Worm (Caenorhabditis elegans): ENCODE data around the gene cox-6C.

cox-6C gene

ce11 chrIV:130150-130549 is 3.6 kb downstream of the cox-6C start:
- TF ChIP-seq nhr-23 (tag; optimal IDR thresholded peaks at IDR 0.05) = no peak
- no peak for TF ChIP-seq unc-62 (GFP tag; optimal IDR thresholded peaks at IDR 0.05)
- no peak for TF ChIP-seq aly-2 (tag; optimal IDR thresholded peaks at IDR 0.05)
- TF ChIP-seq ZK546.5 (tag; optimal IDR thresholded peaks at IDR 0.05) = no peak
- no peak for TF ChIP-seq R02D3.7 (tag; optimal IDR thresholded peaks at IDR 0.05)
- TF ChIP-seq ztf-1 (GFP tag; conservative IDR thresholded peaks at IDR 0.05) = no peak
- TF ChIP-seq unc-55 (GFP tag; optimal IDR thresholded peaks at IDR 0.05) = no peak
- TF ChIP-seq lsy-2 (tag; optimal IDR thresholded peaks at IDR 0.05) = peak in 1 of 2 experiments; percentile 0
- TF ChIP-seq nhr-6 (tag; optimal IDR thresholded peaks at IDR 0.05) = no peak
- peak; percentile 6 for TF ChIP-seq C34F6.9 (tag; optimal IDR thresholded peaks at IDR 0.05)
- no peak for TF ChIP-seq nhr-25 (tag; optimal IDR thresholded peaks at IDR 0.05)
- TF ChIP-seq mdl-1 (tag; optimal IDR thresholded peaks at IDR 0.05) = no peak
- TF ChIP-seq F13H6.1 (tag; optimal IDR thresholded peaks at IDR 0.05) = no peak
- no peak for TF ChIP-seq egl-27 (tag; optimal IDR thresholded peaks at IDR 0.05)
- no peak for TF ChIP-seq lin-13 (GFP tag; optimal IDR thresholded peaks at IDR 0.05)
- no peak for TF ChIP-seq lin-39 (tag; optimal IDR thresholded peaks at IDR 0.05)

DNA sequence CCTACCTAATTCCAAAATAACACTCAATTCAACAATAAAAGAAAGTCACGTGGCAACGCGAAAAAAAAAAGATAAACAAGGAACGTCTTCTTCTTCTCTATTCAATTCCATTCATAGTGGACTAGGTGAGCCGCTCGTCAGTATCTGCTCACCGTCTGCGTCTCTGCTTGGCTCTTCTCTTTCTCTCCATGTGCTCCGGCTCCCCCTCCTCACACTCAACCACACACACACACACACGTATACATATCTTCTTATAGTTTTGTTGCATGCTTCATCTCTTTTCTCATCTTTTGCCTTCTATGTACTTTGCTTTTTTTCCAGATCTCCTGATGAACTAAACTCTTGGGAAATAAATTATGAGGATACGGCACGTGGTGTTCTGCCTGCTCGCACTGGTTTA is 5.6 kb downstream of the cox-6C start, which contains the start of gene daf-1:
TSS of gene daf-1 (plus strand) at position 322 of the 400 bp plus-strand sequence.
- TF ChIP-seq ZK546.5 (tag; optimal IDR thresholded peaks at IDR 0.05) = no peak
- TF ChIP-seq sma-9 (GFP tag; optimal IDR thresholded peaks at IDR 0.05) = peak; percentile 45
- TF ChIP-seq sma-9 (tag; optimal IDR thresholded peaks at IDR 0.05) = no peak
- TF ChIP-seq sma-3 (GFP tag; optimal IDR thresholded peaks at IDR 0.05) = no peak
- TF ChIP-seq nhr-25 (tag; optimal IDR thresholded peaks at IDR 0.05) = no peak
- TF ChIP-seq unc-39 (tag; optimal IDR thresholded peaks at IDR 0.05) = no peak
- TF ChIP-seq Y55F3AM.14 (GFP tag; optimal IDR thresholded peaks at IDR 0.05) = no peak
- no peak for TF ChIP-seq nhr-11 (tag; optimal IDR thresholded peaks at IDR 0.05)
- TF ChIP-seq lsy-2 (tag; optimal IDR thresholded peaks at IDR 0.05) = peak in 1 of 2 experiments; percentile 51
- TF ChIP-seq ceh-82 (tag; optimal IDR thresholded peaks at IDR 0.05) = no peak
- no peak for TF ChIP-seq sem-4 (tag; optimal IDR thresholded peaks at IDR 0.05)
- no peak for TF ChIP-seq nhr-10 (tag; optimal IDR thresholded peaks at IDR 0.05)
- peak; percentile 6 for TF ChIP-seq F13H6.1 (tag; optimal IDR thresholded peaks at IDR 0.05)
- no peak for TF ChIP-seq gmeb-1 (tag; optimal IDR thresholded peaks at IDR 0.05)
- TF ChIP-seq alr-1 (tag; optimal IDR thresholded peaks at IDR 0.05) = no peak
- TF ChIP-seq lin-39 (tag; optimal IDR thresholded peaks at IDR 0.05) = no peak
- no peak for TF ChIP-seq zag-1 (tag; optimal IDR thresholded peaks at IDR 0.05)
- no peak for TF ChIP-seq fos-1 (tag; optimal IDR thresholded peaks at IDR 0.05)
- no peak for TF ChIP-seq nhr-23 (tag; optimal IDR thresholded peaks at IDR 0.05)
- TF ChIP-seq nhr-6 (tag; optimal IDR thresholded peaks at IDR 0.05) = no peak
- no peak for TF ChIP-seq nhr-77 (tag; optimal IDR thresholded peaks at IDR 0.05)
- peak; percentile 50 for TF ChIP-seq nhr-129 (tag; optimal IDR thresholded peaks at IDR 0.05)
- peak; percentile 57 for TF ChIP-seq C34F6.9 (tag; optimal IDR thresholded peaks at IDR 0.05)
- TF ChIP-seq mdl-1 (tag; optimal IDR thresholded peaks at IDR 0.05) = peak; percentile 69 to 77
- peak; percentile 63 for TF ChIP-seq unc-55 (GFP tag; optimal IDR thresholded peaks at IDR 0.05)
- TF ChIP-seq dmd-4 (tag; optimal IDR thresholded peaks at IDR 0.05) = no peak
- TF ChIP-seq ztf-4 (tag; optimal IDR thresholded peaks at IDR 0.05) = no peak
- no peak for TF ChIP-seq elt-3 (tag; optimal IDR thresholded peaks at IDR 0.05)
- no peak for TF ChIP-seq ztf-1 (GFP tag; conservative IDR thresholded peaks at IDR 0.05)
- no peak for TF ChIP-seq ama-1 (optimal IDR thresholded peaks at IDR 0.05)

DNA sequence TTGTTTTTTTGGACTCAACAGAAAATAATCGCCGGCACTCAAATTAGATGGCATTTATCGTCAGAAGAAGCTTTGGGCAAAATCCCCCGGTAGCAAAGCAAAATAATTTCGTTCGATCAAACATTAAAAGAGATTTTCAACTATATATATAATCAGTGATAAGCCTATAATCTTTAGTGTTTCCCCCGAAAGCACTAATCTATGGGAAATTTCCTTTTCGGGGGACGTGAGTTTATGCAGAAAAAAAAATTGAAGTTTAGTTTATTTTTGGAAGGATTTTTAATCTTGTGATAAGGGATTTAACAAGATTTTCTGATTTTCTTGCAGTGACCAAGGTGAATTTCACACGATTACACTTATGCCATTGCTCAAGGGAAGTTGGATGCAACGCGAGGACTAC is 7.4 kb downstream of the cox-6C start:
- TF ChIP-seq R02D3.7 (tag; optimal IDR thresholded peaks at IDR 0.05) (no peak), sem-4 (tag; optimal IDR thresholded peaks at IDR 0.05) (no peak), ceh-16 (tag; optimal IDR thresholded peaks at IDR 0.05) (no peak)

- TF ChIP-seq mab-5 (tag; optimal IDR thresholded peaks at IDR 0.05) = no peak
- TF ChIP-seq snpc-4 (tag; optimal IDR thresholded peaks at IDR 0.05) = no peak
- TF ChIP-seq sem-4 (tag; optimal IDR thresholded peaks at IDR 0.05) = no peak
- TF ChIP-seq crh-2 (tag; optimal IDR thresholded peaks at IDR 0.05) = no peak
- no peak for TF ChIP-seq ztf-1 (GFP tag; conservative IDR thresholded peaks at IDR 0.05)
- TF ChIP-seq ZK546.5 (tag; optimal IDR thresholded peaks at IDR 0.05) = no peak
- TF ChIP-seq C34F6.9 (tag; optimal IDR thresholded peaks at IDR 0.05) = no peak
Measured at ce11 chrIV:139652-140051, 13.1 kb downstream of the cox-6C start.
